Worm (Caenorhabditis elegans): ENCODE results near the gene F29B9.5.

- TF ChIP-seq ama-1 (optimal IDR thresholded peaks at IDR 0.05) = peak; percentile 74
- TF ChIP-seq lin-39 (tag; optimal IDR thresholded peaks at IDR 0.05) = no peak
- TF ChIP-seq nhr-11 (tag; optimal IDR thresholded peaks at IDR 0.05) = no peak
- TF ChIP-seq C34F6.9 (tag; optimal IDR thresholded peaks at IDR 0.05) = peak; percentile 76
Measured at ce11 chrIV:4650624-4651094, 1.6 kb upstream of the F29B9.5 start, which contains the start of gene ubc-9.

Measured in whole organism, L2 larva.